Worm (Caenorhabditis elegans) whole organism, L1 larva: ENCODE measurements around the gene Y57G7A.6.

Experiments
- C04F5.9 ChIP-seq: sonication (generic microtip); optimal IDR thresholded peaks from 2 replicates; lab custom pipeline; 2016; ENCODE audit warnings: missing genetic modification characterization, missing compliant biosample characterization
- F16B12.6 ChIP-seq: fragments of 150-350 bp; optimal IDR thresholded peaks from 2 replicates; lab custom pipeline; 2014; ENCODE audit warnings: missing biosample characterization, missing genetic modification characterization
- aha-1 ChIP-seq: fragments of 150-350 bp; optimal IDR thresholded peaks from 2 replicates; lab custom pipeline; 2014; ENCODE audit warnings: missing biosample characterization, missing genetic modification characterization
- blmp-1 ChIP-seq: fragments of 150-350 bp; optimal IDR thresholded peaks from 2 replicates; lab custom pipeline; 2014; ENCODE audit warnings: missing biosample characterization, missing genetic modification characterization
- ceh-8 ChIP-seq: fragments of 200-800 bp; sonication (Bioruptor generic); optimal IDR thresholded peaks from 2 replicates; lab custom pipeline; 2018; ENCODE audit warnings: mild to moderate bottlenecking, missing genetic modification characterization, moderate library complexity, missing compliant biosample characterization
- ceh-82 ChIP-seq, 3 experiments: fragments of 150-350 bp in 1 of 3; sonication (generic microtip) in 2 of 3; optimal IDR thresholded peaks; 2 replicates each; lab custom pipeline; 2014 to 2017; ENCODE audit warnings: missing biosample characterization in 3 of 3, missing genetic modification characterization in 3 of 3
- ces-1 ChIP-seq: fragments of 150-350 bp; optimal IDR thresholded peaks from 2 replicates; lab custom pipeline; 2014; ENCODE audit warnings: missing biosample characterization, missing genetic modification reagents, missing genetic modification characterization
- dpl-1 ChIP-seq, 3 experiments: fragments of 150-350 bp in 2 of 3; sonication (generic microtip) in 1 of 3; optimal IDR thresholded peaks; 2 replicates each; lab custom pipeline; 2014 to 2017; ENCODE audit warnings: missing biosample characterization in 3 of 3, missing genetic modification characterization in 3 of 3, missing genetic modification reagents in 3 of 3
- efl-1 ChIP-seq, 4 experiments: fragments of 150-350 bp; optimal IDR thresholded peaks in 3 of 4; peaks in 1 of 4; 1 replicate in 1 of 4; 2 replicates in 3 of 4; lab custom pipeline; 2014; ENCODE audit warnings: missing biosample characterization in 2 of 4, missing genetic modification characterization in 2 of 4, missing genetic modification reagents in 2 of 4
- egl-13 ChIP-seq: sonication (generic microtip); optimal IDR thresholded peaks from 2 replicates; lab custom pipeline; 2016; ENCODE audit warnings: missing genotype, missing genetic modification reagents, missing genetic modification characterization, missing compliant biosample characterization
- fkh-4 ChIP-seq: sonication (generic microtip); optimal IDR thresholded peaks from 2 replicates; lab custom pipeline; 2016; ENCODE audit warnings: missing compliant biosample characterization, missing genetic modification characterization, borderline replicate concordance
- fkh-8 ChIP-seq: sonication (generic microtip); optimal IDR thresholded peaks from 2 replicates; lab custom pipeline; 2016; ENCODE audit warnings: mild to moderate bottlenecking, missing genetic modification characterization, missing compliant biosample characterization
- hlh-17 ChIP-seq: fragments of 200-800 bp; sonication (Bioruptor generic); optimal IDR thresholded peaks from 2 replicates; lab custom pipeline; 2018; ENCODE audit warnings: missing genetic modification characterization, mild to moderate bottlenecking, missing compliant biosample characterization, moderate library complexity, borderline replicate concordance
- isw-1 ChIP-seq: fragments of 200-800 bp; sonication (Bioruptor generic); IDR thresholded peaks from 2 replicates; pipeline ENCODE4 v1.3.6; 2022; ENCODE audit warnings: missing genetic modification characterization, missing compliant biosample characterization
- jun-1 ChIP-seq: fragments of 150-350 bp; optimal IDR thresholded peaks from 2 replicates; lab custom pipeline; 2014; ENCODE audit warnings: missing biosample characterization, missing genetic modification reagents, missing genetic modification characterization
- lin-14 ChIP-seq: fragments of 200-800 bp; sonication (Bioruptor generic); optimal IDR thresholded peaks from 2 replicates; lab custom pipeline; 2018; ENCODE audit warnings: mild to moderate bottlenecking, missing genetic modification characterization, moderate library complexity, missing compliant biosample characterization
- lin-15B ChIP-seq: fragments of 150-350 bp; sonication (generic microtip); optimal IDR thresholded peaks from 3 replicates; lab custom pipeline; 2014; ENCODE audit warnings: missing biosample characterization, missing genetic modification characterization
- lin-35 ChIP-seq, 2 experiments: fragments of 150-350 bp; optimal IDR thresholded peaks; 2 replicates each; lab custom pipeline; 2014; ENCODE audit warnings: missing biosample characterization in 2 of 2, missing genetic modification characterization in 2 of 2, missing genetic modification reagents in 2 of 2
- lir-3 ChIP-seq: sonication (generic microtip); optimal IDR thresholded peaks from 2 replicates; lab custom pipeline; 2016; ENCODE audit warnings: mild to moderate bottlenecking, missing genetic modification characterization, moderate library complexity, missing compliant biosample characterization; ENCODE audit not compliant: poor library complexity
- lsy-2 ChIP-seq, 2 experiments: fragments of 150-350 bp; optimal IDR thresholded peaks; 2 replicates each; lab custom pipeline; 2014; ENCODE audit warnings: missing biosample characterization in 2 of 2, missing genetic modification characterization in 2 of 2
- nhr-47 ChIP-seq: sonication (generic microtip); optimal IDR thresholded peaks from 2 replicates; lab custom pipeline; 2016; ENCODE audit warnings: mild to moderate bottlenecking, missing genetic modification characterization, moderate library complexity, missing compliant biosample characterization
- nhr-71 ChIP-seq: sonication (generic microtip); optimal IDR thresholded peaks from 2 replicates; lab custom pipeline; 2016; ENCODE audit warnings: mild to moderate bottlenecking, missing genetic modification characterization, moderate library complexity, missing compliant biosample characterization
- nhr-76 ChIP-seq: sonication (generic microtip); optimal IDR thresholded peaks from 2 replicates; lab custom pipeline; 2017; ENCODE audit warnings: missing biosample characterization, missing genetic modification characterization
- nhr-85 ChIP-seq: sonication (generic microtip); peaks from one replicate; lab custom pipeline; 2016; ENCODE audit warnings: missing genetic modification characterization, inconsistent platforms, missing compliant biosample characterization
- pqm-1 ChIP-seq: sonication (generic microtip); optimal IDR thresholded peaks from 3 replicates; lab custom pipeline; 2017; ENCODE audit warnings: missing biosample characterization, missing genetic modification characterization
- snu-23 ChIP-seq: sonication (generic microtip); optimal IDR thresholded peaks from 2 replicates; lab custom pipeline; 2016; ENCODE audit warnings: missing genetic modification characterization, missing compliant biosample characterization
- sptf-1 ChIP-seq: fragments of 150-350 bp; optimal IDR thresholded peaks from 2 replicates; lab custom pipeline; 2014; ENCODE audit warnings: missing biosample characterization, missing genetic modification characterization
- sup-37 ChIP-seq: fragments of 200-800 bp; sonication (Bioruptor generic); optimal IDR thresholded peaks from 2 replicates; lab custom pipeline; 2018; ENCODE audit warnings: mild to moderate bottlenecking, missing genetic modification characterization, missing compliant biosample characterization
- tbx-2 ChIP-seq: sonication (generic microtip); optimal IDR thresholded peaks from 2 replicates; lab custom pipeline; 2016; ENCODE audit warnings: missing genetic modification characterization, missing compliant biosample characterization
- unc-30 ChIP-seq: sonication (generic microtip); optimal IDR thresholded peaks from 2 replicates; lab custom pipeline; 2017; ENCODE audit warnings: missing biosample characterization, missing genetic modification characterization
- unc-86 ChIP-seq: sonication (generic microtip); optimal IDR thresholded peaks from 2 replicates; lab custom pipeline; 2016; ENCODE audit warnings: missing genetic modification characterization, missing compliant biosample characterization
- xbp-1 ChIP-seq: sonication (generic microtip); optimal IDR thresholded peaks from 2 replicates; lab custom pipeline; 2016; ENCODE audit warnings: missing genetic modification characterization, missing compliant biosample characterization

Y57G7A.6 gene

ce11 chrII:1324017-1324416 lies 38.6 kb upstream of the Y57G7A.6 start (continued):
- TF ChIP-seq unc-86 (tag; lab: Kevin White, UChicago) (peak; percentile 17), unc-30 (no peak)

ce11 chrII:1323190-1323651 lies 37.8 kb upstream of the Y57G7A.6 start:
- peak; percentile 50 for TF ChIP-seq fkh-8 (tag; lab: Kevin White, UChicago)
- no peak for TF ChIP-seq fkh-4 (tag; lab: Kevin White, UChicago)
- TF ChIP-seq ceh-82 (tag; optimal IDR thresholded peaks at IDR 0.05; lab: Kevin White, UChicago), result peak in 1 of 3 experiments; percentile 50
- TF ChIP-seq dpl-1 (GFP tag; optimal IDR thresholded peaks at IDR 0.05; lab: Kevin White, UChicago), result peak in 1 of 3 experiments; percentile 54
- TF ChIP-seq lin-35 (GFP tag; optimal IDR thresholded peaks at IDR 0.05; lab: Kevin White, UChicago), result peak in 1 of 2 experiments; percentile 39
- peak; percentile 55 for TF ChIP-seq unc-86 (tag; lab: Kevin White, UChicago)
- TF ChIP-seq tbx-2 (tag; lab: Kevin White, UChicago), result peak; percentile 35
- peak; percentile 31 for TF ChIP-seq lin-15B (tag; lab: Kevin White, UChicago)
- TF ChIP-seq snu-23 (GFP tag; lab: Kevin White, UChicago), result no peak
- TF ChIP-seq nhr-71 (tag; lab: Kevin White, UChicago), result peak; percentile 51
- peak; percentile 25 to 30 for TF ChIP-seq efl-1 (optimal IDR thresholded peaks at IDR 0.05; lab: Kevin White, UChicago)
- TF ChIP-seq efl-1 (GFP tag; optimal IDR thresholded peaks at IDR 0.05 in 1 of 2; lab: Kevin White, UChicago), result peak in 1 of 2 experiments; percentile 28
- no peak for TF ChIP-seq blmp-1 (tag; lab: Kevin White, UChicago)
- peak; percentile 28 to 34 for TF ChIP-seq lsy-2 (tag; optimal IDR thresholded peaks at IDR 0.05; lab: Kevin White, UChicago)
- peak; percentile 19 for TF ChIP-seq egl-13 (tag; lab: Kevin White, UChicago)
- TF ChIP-seq ces-1, result peak; percentile 55
- peak; percentile 19; the same call in 1 of the 2 replicates for TF ChIP-seq isw-1 (GFP tag; lab: Robert Waterston, UW)
- peak; percentile 69 for TF ChIP-seq lin-14 (GFP tag; lab: Kevin White, UChicago)
- TF ChIP-seq nhr-47 (tag; lab: Kevin White, UChicago), result peak; percentile 46
- no peak for TF ChIP-seq jun-1 (tag; lab: Kevin White, UChicago)
- peak; percentile 15 for TF ChIP-seq ceh-8

- no peak for TF ChIP-seq nhr-85
- TF ChIP-seq sptf-1, result no peak
- no peak for TF ChIP-seq tbx-2 (tag; lab: Kevin White, UChicago)
- no peak for TF ChIP-seq nhr-76 (tag; lab: Kevin White, UChicago)
- TF ChIP-seq aha-1 (tag; lab: Kevin White, UChicago), result no peak
- no peak for TF ChIP-seq F16B12.6 (tag; lab: Kevin White, UChicago)
- TF ChIP-seq lin-14 (GFP tag; lab: Kevin White, UChicago), result no peak
- no peak for TF ChIP-seq sup-37 (GFP tag; lab: Kevin White, UChicago)
- no peak for TF ChIP-seq efl-1 (optimal IDR thresholded peaks at IDR 0.05; lab: Kevin White, UChicago)
- TF ChIP-seq efl-1 (GFP tag; optimal IDR thresholded peaks at IDR 0.05 in 1 of 2; lab: Kevin White, UChicago), result no peak
- TF ChIP-seq pqm-1, result no peak
- no peak for TF ChIP-seq hlh-17 (GFP tag; lab: Kevin White, UChicago)
- no peak for TF ChIP-seq lir-3
- TF ChIP-seq xbp-1 (tag; lab: Kevin White, UChicago), result no peak
- no peak for TF ChIP-seq C04F5.9 (tag; lab: Kevin White, UChicago)
- TF ChIP-seq, all 84 proteins: peak for 0
These were observed 37.1 kb upstream of the Y57G7A.6 start for ce11 chrII:1322283-1323173.
